Worm (Caenorhabditis elegans): Measurements from ENCODE around the gene mca-3.

DNA sequence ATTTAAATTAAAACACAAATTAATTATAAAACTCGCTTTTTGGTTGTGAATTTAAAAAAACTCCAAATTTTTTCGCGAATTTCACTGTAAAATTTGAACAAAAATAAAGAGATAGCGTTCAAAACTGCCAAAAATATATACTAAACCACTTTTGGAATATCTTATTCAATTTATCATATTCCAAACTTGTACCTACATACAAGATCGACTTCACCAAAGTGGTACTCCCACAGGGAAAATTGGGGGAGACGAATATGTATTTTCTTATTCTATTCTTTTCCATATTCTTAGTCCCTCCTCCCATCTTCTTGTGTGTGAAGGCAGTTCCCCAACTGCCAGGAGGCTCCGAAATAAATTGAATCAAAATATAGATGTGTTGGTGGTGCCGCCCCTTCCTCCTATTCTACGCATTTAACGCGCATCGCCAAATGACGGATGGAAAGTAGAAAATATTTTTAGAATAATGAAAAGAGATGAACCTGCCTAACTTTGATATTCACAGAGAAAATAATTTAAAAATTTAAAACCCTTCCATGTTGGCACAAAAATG lies 36.9 kb downstream of the mca-3 start:
- TF ChIP-seq W03F9.2 (tag; optimal IDR thresholded peaks at IDR 0.05) (no peak), him-1 (tag; optimal IDR thresholded peaks at IDR 0.05) (no peak), dao-5 (tag; optimal IDR thresholded peaks at IDR 0.05) (no peak)
